Fruit fly (Drosophila melanogaster): Measurements from ENCODE around the gene CG6179.

The CG6179 gene

DNA sequence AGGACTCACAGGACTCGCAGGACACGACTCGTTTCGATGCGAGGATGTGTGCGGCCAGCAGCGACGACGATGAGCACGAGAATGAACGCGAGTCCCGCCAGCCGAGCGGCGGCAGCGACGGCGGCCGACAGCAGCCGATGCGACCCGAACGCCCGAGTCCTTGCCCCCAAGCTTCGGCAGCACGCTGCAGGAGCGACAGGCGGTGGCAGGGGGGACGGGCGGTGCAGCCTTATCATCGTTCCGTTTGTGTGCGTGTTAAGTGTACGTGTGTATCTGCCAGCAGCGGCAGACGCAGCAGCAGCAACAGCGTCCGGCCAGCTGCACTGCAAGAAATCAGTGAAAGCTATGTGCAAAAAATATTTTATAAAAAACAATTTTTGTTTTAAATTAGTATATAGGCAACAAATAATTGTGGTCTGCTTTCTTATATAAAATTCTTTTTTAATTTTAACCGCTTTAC lies 23.7 kb upstream of the CG6179 start, which contains the start of gene kairos (continued):
- TF ChIP-seq Elba2 (GFP tag; optimal IDR thresholded peaks at IDR 0.05) (no peak), CG4617 (GFP tag; optimal IDR thresholded peaks at IDR 0.05; ENCODE audit: borderline replicate concordance) (no peak), Meics (GFP tag; optimal IDR thresholded peaks at IDR 0.05) (peak; percentile 26), CG3065 (GFP tag; optimal IDR thresholded peaks at IDR 0.05) (no peak), CG14014 (GFP tag; IDR thresholded peaks at IDR 0.05) (no peak), trh (GFP tag; optimal IDR thresholded peaks at IDR 0.05) (no peak), Stat92E (GFP tag; optimal IDR thresholded peaks at IDR 0.05) (no peak), fd64A (GFP tag; optimal IDR thresholded peaks at IDR 0.05) (no peak), CG34376 (GFP tag; optimal IDR thresholded peaks at IDR 0.05) (no peak), ci (GFP tag; IDR thresholded peaks at IDR 0.05) (peak; percentile 48; the same call in 1 of the 3 replicates), CG18011 (GFP tag; optimal IDR thresholded peaks at IDR 0.05) (no peak), ttk (GFP tag; IDR thresholded peaks at IDR 0.05) (no peak; the same call in 1 of the 2 replicates), Atf-2 (GFP tag; optimal IDR thresholded peaks at IDR 0.05) (no peak), Awh (GFP tag; IDR thresholded peaks at IDR 0.05) (no peak), CG17361 (GFP tag; IDR thresholded peaks at IDR 0.05) (0 out of 3 replicates have a peak, but pooled peaks have one; percentile 28), CG12071 (GFP tag; optimal IDR thresholded peaks at IDR 0.05) (no peak), pan (optimal IDR thresholded peaks at IDR 0.05) (no peak), pan (GFP tag; optimal IDR thresholded peaks at IDR 0.05 in 1 of 2, IDR thresholded peaks at IDR 0.05 in 1 of 2) (peak in 1 of 2 experiments; percentile 61), CG11504 (tag; optimal IDR thresholded peaks at IDR 0.05) (peak; percentile 38), Antp (GFP tag; optimal IDR thresholded peaks at IDR 0.05) (no peak), Spps (tag; optimal IDR thresholded peaks at IDR 0.05) (no peak), CG3407 (GFP tag; optimal IDR thresholded peaks at IDR 0.05) (no peak), tup (GFP tag; optimal IDR thresholded peaks at IDR 0.05) (no peak), Chrac-16 (GFP tag; optimal IDR thresholded peaks at IDR 0.05) (no peak), CG9437 (GFP tag; optimal IDR thresholded peaks at IDR 0.05) (no peak), CG18619 (GFP tag; optimal IDR thresholded peaks at IDR 0.05) (no peak), psq (GFP tag; optimal IDR thresholded peaks at IDR 0.05) (no peak), CG6654 (GFP tag; optimal IDR thresholded peaks at IDR 0.05) (no peak), emc (GFP tag; optimal IDR thresholded peaks at IDR 0.05) (no peak), CG1603 (tag; optimal IDR thresholded peaks at IDR 0.05) (no peak), tll (GFP tag; optimal IDR thresholded peaks at IDR 0.05) (no peak), gce (GFP tag; IDR thresholded peaks at IDR 0.05) (no peak), CG32532 (GFP tag; IDR thresholded peaks at IDR 0.05) (peak; percentile 30; the same call in 1 of the 2 replicates), sim (GFP tag; IDR thresholded peaks at IDR 0.05) (no peak), MESR4 (GFP tag; optimal IDR thresholded peaks at IDR 0.05) (no peak), cas (GFP tag; IDR thresholded peaks at IDR 0.05) (no peak), CG31224 (GFP tag; IDR thresholded peaks at IDR 0.05) (no peak), zen2 (GFP tag; IDR thresholded peaks at IDR 0.05; ENCODE audit: partially characterized antibody) (no peak), sr (GFP tag; IDR thresholded peaks at IDR 0.05) (no peak), chif (GFP tag; optimal IDR thresholded peaks at IDR 0.05) (no peak), Lpt (GFP tag; optimal IDR thresholded peaks at IDR 0.05) (no peak), MTF-1 (GFP tag; optimal IDR thresholded peaks at IDR 0.05; ENCODE audit: borderline replicate concordance) (no peak), BtbVII (GFP tag; optimal IDR thresholded peaks at IDR 0.05) (no peak), pb (GFP tag; optimal IDR thresholded peaks at IDR 0.05) (no peak), Hey (tag; optimal IDR thresholded peaks at IDR 0.05) (no peak), Sin3A (optimal IDR thresholded peaks at IDR 0.05) (no peak), sob (GFP tag; IDR thresholded peaks at IDR 0.05) (no peak), caup (GFP tag; optimal IDR thresholded peaks at IDR 0.05; ENCODE audit: severe bottlenecking) (peak; percentile 12), CHES-1-like (GFP tag; optimal IDR thresholded peaks at IDR 0.05) (no peak), shn (GFP tag; optimal IDR thresholded peaks at IDR 0.05) (no peak), trem (tag; optimal IDR thresholded peaks at IDR 0.05) (no peak), tap (tag; optimal IDR thresholded peaks at IDR 0.05) (no peak)
